Worm (Caenorhabditis elegans): Measurements from ENCODE around the gene Y110A2AL.4.

DNA sequence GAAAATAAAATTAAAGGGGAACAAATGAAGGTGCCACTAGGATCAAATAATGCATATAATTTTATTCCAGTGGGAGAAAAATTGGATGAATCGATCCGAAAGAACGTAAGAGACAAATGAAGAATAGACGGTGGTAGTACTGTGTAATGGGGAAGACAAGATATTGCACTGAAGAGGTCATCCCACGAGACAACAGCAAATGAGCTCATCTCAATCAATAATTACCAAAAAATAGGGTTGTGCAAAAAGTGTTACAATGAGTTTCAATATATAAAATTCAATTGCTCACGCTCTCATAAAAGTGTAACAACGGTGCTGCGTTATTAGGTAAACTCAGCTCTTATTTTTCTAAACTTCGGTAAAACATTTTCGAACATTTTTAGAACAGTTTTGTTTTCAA is 2.3 kb upstream of the Y110A2AL.4 start, which contains the start of gene K12H6.7:
- no peak for TF ChIP-seq hnd-1 (tag; optimal IDR thresholded peaks at IDR 0.05)
- no peak for TF ChIP-seq scrt-1 (GFP tag; IDR thresholded peaks at IDR 0.05)
- no peak for TF ChIP-seq tbx-11 (GFP tag; IDR thresholded peaks at IDR 0.05)
- TF ChIP-seq ama-1 (optimal IDR thresholded peaks at IDR 0.05) = no peak
- TF ChIP-seq flt-1 (GFP tag; IDR thresholded peaks at IDR 0.05) = no peak
- TF ChIP-seq pes-1 (GFP tag; IDR thresholded peaks at IDR 0.05) = no peak
- no peak for TF ChIP-seq hmg-4 (GFP tag; optimal IDR thresholded peaks at IDR 0.05)
- no peak for TF ChIP-seq tra-4 (tag; optimal IDR thresholded peaks at IDR 0.05)
- TF ChIP-seq ceh-36 (tag; optimal IDR thresholded peaks at IDR 0.05) = no peak
- no peak for TF ChIP-seq sea-1 (GFP tag; conservative IDR thresholded peaks at IDR 0.05)
- no peak for TF ChIP-seq F13C5.2 (tag; optimal IDR thresholded peaks at IDR 0.05)
- TF ChIP-seq tbx-37 (GFP tag; conservative IDR thresholded peaks at IDR 0.05) = no peak
- TF ChIP-seq hmbx-1 (tag; optimal IDR thresholded peaks at IDR 0.05) = no peak
- TF ChIP-seq aly-1 (tag; optimal IDR thresholded peaks at IDR 0.05) = no peak
